Comparison of ENCODE assay signal across 2 fruit fly cellular contexts in the genomic region with DNA sequence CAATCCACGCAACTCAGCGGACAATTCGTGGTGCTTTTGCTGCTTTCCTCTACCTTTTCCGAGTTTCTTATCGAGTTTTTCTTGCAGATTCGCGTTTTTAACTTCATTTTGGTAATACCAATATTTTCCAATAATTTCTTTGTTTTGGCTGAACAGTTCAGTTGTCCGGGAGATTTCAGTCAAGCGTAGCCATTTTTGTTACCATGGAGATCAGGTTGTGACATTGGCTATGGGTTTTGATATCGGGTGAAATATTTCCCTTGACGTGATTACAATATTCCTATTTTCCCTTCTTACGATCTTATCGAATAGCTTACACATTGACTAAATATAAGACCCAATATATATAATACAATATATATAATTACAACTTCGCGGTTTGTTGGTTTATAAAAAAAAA.
TF ChIP-seq lines count a peak whose summit lies in the region.

A gene (minus strand): TSS at position 340 of the 400 bp plus-strand sequence.

- TF ChIP-seq CTCF in S2 (optimal IDR thresholded peaks at IDR 0.05; lab: Kevin White, UChicago) = peak; percentile 19 to 56
- peak; percentile 78 for TF ChIP-seq CTCF in whole organism, embryonic (GFP tag; optimal IDR thresholded peaks at IDR 0.05; lab: Kevin White, UChicago)

TF ChIP-seq in whole organism, embryonic, 481 proteins besides CTCF, POLR2A, EP300 and RAD21:
- TF ChIP-seq bcd (GFP tag; optimal IDR thresholded peaks at IDR 0.05; lab: Kevin White, UChicago) (no peak), B-H1 (GFP tag; IDR thresholded peaks at IDR 0.05; lab: Robert Waterston, UW) (no peak), CG15601 (tag; optimal IDR thresholded peaks at IDR 0.05; lab: Kevin White, UChicago) (peak; percentile 67), br (optimal IDR thresholded peaks at IDR 0.05; lab: Kevin White, UChicago) (no peak), Hand (GFP tag; optimal IDR thresholded peaks at IDR 0.05; lab: Kevin White, UChicago) (no peak), vvl (GFP tag; IDR thresholded peaks at IDR 0.05; lab: Robert Waterston, UW) (0 out of 2 replicates have a peak, but pooled peaks have one; percentile 20), jing (GFP tag; optimal IDR thresholded peaks at IDR 0.05; lab: Kevin White, UChicago) (no peak), Rfx (GFP tag; IDR thresholded peaks at IDR 0.05; lab: Robert Waterston, UW) (peak; percentile 96), CG31441 (GFP tag; IDR thresholded peaks at IDR 0.05; lab: Robert Waterston, UW) (no peak), wek (GFP tag; optimal IDR thresholded peaks at IDR 0.05; lab: Kevin White, UChicago) (no peak), gfzf (GFP tag; optimal IDR thresholded peaks at IDR 0.05; lab: Kevin White, UChicago) (peak; percentile 47), Dip2 (GFP tag; IDR thresholded peaks at IDR 0.05; lab: Robert Waterston, UW) (no peak), sd (tag; optimal IDR thresholded peaks at IDR 0.05; lab: Kevin White, UChicago) (no peak), MBD-R2 (GFP tag; IDR thresholded peaks at IDR 0.05; lab: Robert Waterston, UW) (no peak), tup (GFP tag; optimal IDR thresholded peaks at IDR 0.05; lab: Kevin White, UChicago) (no peak), Ets97D (GFP tag; optimal IDR thresholded peaks at IDR 0.05; lab: Kevin White, UChicago) (peak; percentile 30), exex (tag; optimal IDR thresholded peaks at IDR 0.05; lab: Kevin White, UChicago) (no peak), pita (GFP tag; optimal IDR thresholded peaks at IDR 0.05; lab: Kevin White, UChicago) (peak; percentile 54), CG6689 (GFP tag; IDR thresholded peaks at IDR 0.05; lab: Robert Waterston, UW) (no peak), CG34224 (GFP tag; IDR thresholded peaks at IDR 0.05; lab: Robert Waterston, UW; ENCODE audit: partially characterized antibody) (no peak), p53 (GFP tag; optimal IDR thresholded peaks at IDR 0.05; lab: Kevin White, UChicago) (no peak), sug (tag; optimal IDR thresholded peaks at IDR 0.05; lab: Kevin White, UChicago) (peak; percentile 15), D (optimal IDR thresholded peaks at IDR 0.05; lab: Kevin White, UChicago) (no peak), D (GFP tag; optimal IDR thresholded peaks at IDR 0.05; lab: Kevin White, UChicago) (no peak), Med (GFP tag; lab: Kevin White, UChicago) (peak; percentile 18), stwl (tag; optimal IDR thresholded peaks at IDR 0.05; lab: Kevin White, UChicago) (peak; percentile 1), YL-1 (GFP tag; optimal IDR thresholded peaks at IDR 0.05; lab: Kevin White, UChicago) (no peak), phol (tag; optimal IDR thresholded peaks at IDR 0.05; lab: Kevin White, UChicago) (peak; percentile 67), hb (GFP tag; IDR thresholded peaks at IDR 0.05; lab: Robert Waterston, UW; ENCODE audit: partially characterized antibody) (no peak), vfl (GFP tag; optimal IDR thresholded peaks at IDR 0.05; lab: Kevin White, UChicago) (no peak), CG2199 (GFP tag; IDR thresholded peaks at IDR 0.05; lab: Robert Waterston, UW) (0 out of 3 replicates have a peak, but pooled peaks have one; percentile 51), tin (GFP tag; optimal IDR thresholded peaks at IDR 0.05; lab: Kevin White, UChicago) (no peak), CG4424 (GFP tag; optimal IDR thresholded peaks at IDR 0.05; lab: Kevin White, UChicago) (no peak), Dbx (GFP tag; IDR thresholded peaks at IDR 0.05; lab: Robert Waterston, UW) (no peak), Hmx (GFP tag; optimal IDR thresholded peaks at IDR 0.05; lab: Kevin White, UChicago) (no peak)
